Worm (Caenorhabditis elegans) whole organism, L2 larva: ENCODE data around the gene sek-6.

Experiments
- C34F6.9 ChIP-seq: fragments of 150-350 bp; optimal IDR thresholded peaks from 2 replicates; lab custom pipeline; 2014; ENCODE audit warnings: missing biosample characterization, missing genetic modification characterization
- F13H6.1 ChIP-seq: sonication (generic microtip); optimal IDR thresholded peaks from 2 replicates; lab custom pipeline; 2016; ENCODE audit warnings: missing genetic modification characterization, missing compliant biosample characterization
- R02D3.7 ChIP-seq: fragments of 150-350 bp; optimal IDR thresholded peaks from 2 replicates; lab custom pipeline; 2014; ENCODE audit warnings: missing biosample characterization, missing genetic modification characterization
- Y55F3AM.14 ChIP-seq: fragments of 200-800 bp; sonication (Bioruptor generic); optimal IDR thresholded peaks from 2 replicates; lab custom pipeline; 2018; ENCODE audit warnings: mild to moderate bottlenecking, missing genetic modification characterization, missing compliant biosample characterization
- ZK546.5 ChIP-seq: sonication (generic microtip); optimal IDR thresholded peaks from 2 replicates; lab custom pipeline; 2017; ENCODE audit warnings: missing biosample characterization, missing genetic modification characterization
- alr-1 ChIP-seq: fragments of 150-350 bp; optimal IDR thresholded peaks from 2 replicates; lab custom pipeline; 2014; ENCODE audit warnings: missing biosample characterization, missing genetic modification characterization
- ama-1 ChIP-seq: fragments of 150-350 bp; optimal IDR thresholded peaks from 2 replicates; lab custom pipeline; 2018; ENCODE audit warnings: inconsistent platforms
- blmp-1 ChIP-seq: sonication (generic microtip); optimal IDR thresholded peaks from 2 replicates; lab custom pipeline; 2017; ENCODE audit warnings: missing genetic modification characterization, mild to moderate bottlenecking, missing compliant biosample characterization, antibody characterized with exemption, moderate library complexity; ENCODE audit not compliant: insufficient read depth
- ceh-16 ChIP-seq: fragments of 150-350 bp; optimal IDR thresholded peaks from 2 replicates; lab custom pipeline; 2014; ENCODE audit warnings: missing biosample characterization, missing genetic modification characterization
- crh-2 ChIP-seq: sonication (generic microtip); optimal IDR thresholded peaks from 2 replicates; lab custom pipeline; 2017; ENCODE audit warnings: missing biosample characterization, missing genetic modification characterization
- dmd-4 ChIP-seq: sonication (generic microtip); optimal IDR thresholded peaks from 2 replicates; lab custom pipeline; 2017; ENCODE audit warnings: missing biosample characterization, missing genetic modification characterization
- elt-1 ChIP-seq: fragments of 150-350 bp; optimal IDR thresholded peaks from 2 replicates; lab custom pipeline; 2014; ENCODE audit warnings: missing biosample characterization, missing genetic modification characterization
- elt-3 ChIP-seq: sonication (generic microtip); optimal IDR thresholded peaks from 2 replicates; lab custom pipeline; 2017; ENCODE audit warnings: missing biosample characterization, missing genetic modification characterization
- fos-1 ChIP-seq: fragments of 150-350 bp; optimal IDR thresholded peaks from 2 replicates; lab custom pipeline; 2014; ENCODE audit warnings: missing biosample characterization, missing genetic modification characterization
- gmeb-1 ChIP-seq: fragments of 150-350 bp; optimal IDR thresholded peaks from 2 replicates; lab custom pipeline; 2014; ENCODE audit warnings: missing biosample characterization, missing genetic modification characterization
- lin-11 ChIP-seq: fragments of 150-350 bp; sonication (generic microtip); optimal IDR thresholded peaks from 2 replicates; lab custom pipeline; 2014; ENCODE audit warnings: missing biosample characterization, missing genetic modification characterization, inconsistent platforms, mixed read lengths
- lin-13 ChIP-seq: fragments of 150-350 bp; optimal IDR thresholded peaks from 2 replicates; lab custom pipeline; 2014; ENCODE audit warnings: missing biosample characterization, missing genetic modification reagents, missing genetic modification characterization
- lin-39 ChIP-seq: fragments of 150-350 bp; optimal IDR thresholded peaks from 2 replicates; lab custom pipeline; 2014; ENCODE audit warnings: missing biosample characterization, missing genetic modification reagents, missing genetic modification characterization
- lsy-2 ChIP-seq, 2 experiments: fragments of 150-350 bp in 1 of 2; sonication (generic microtip) in 1 of 2; optimal IDR thresholded peaks; 2 replicates each; lab custom pipeline; 2014 to 2017; ENCODE audit warnings: missing biosample characterization in 2 of 2, missing genetic modification characterization in 2 of 2
- mbf-1 ChIP-seq: sonication (generic microtip); optimal IDR thresholded peaks from 2 replicates; lab custom pipeline; 2017; ENCODE audit warnings: missing biosample characterization, missing genetic modification characterization
- mdl-1 ChIP-seq, 2 experiments: fragments of 150-350 bp in 1 of 2; sonication (generic microtip) in 1 of 2; optimal IDR thresholded peaks; 2 replicates each; lab custom pipeline; 2017; ENCODE audit warnings: missing biosample characterization in 2 of 2, missing genetic modification characterization in 2 of 2
- nhr-10 ChIP-seq: sonication (generic microtip); optimal IDR thresholded peaks from 2 replicates; lab custom pipeline; 2017; ENCODE audit warnings: missing biosample characterization, missing genetic modification characterization
- nhr-11 ChIP-seq: fragments of 150-350 bp; optimal IDR thresholded peaks from 2 replicates; lab custom pipeline; 2014; ENCODE audit warnings: missing biosample characterization, missing genetic modification characterization
- nhr-129 ChIP-seq: fragments of 150-350 bp; optimal IDR thresholded peaks from 2 replicates; lab custom pipeline; 2014; ENCODE audit warnings: missing biosample characterization, missing genetic modification characterization
- nhr-21 ChIP-seq: fragments of 150-350 bp; optimal IDR thresholded peaks from 2 replicates; lab custom pipeline; 2014; ENCODE audit warnings: missing biosample characterization, missing genetic modification characterization
- nhr-23 ChIP-seq: fragments of 150-350 bp; optimal IDR thresholded peaks from 2 replicates; lab custom pipeline; 2014; ENCODE audit warnings: missing biosample characterization, missing genetic modification reagents, missing genetic modification characterization
- nhr-237 ChIP-seq: fragments of 150-350 bp; optimal IDR thresholded peaks from 2 replicates; lab custom pipeline; 2014; ENCODE audit warnings: missing biosample characterization, missing genetic modification characterization
- nhr-25 ChIP-seq: fragments of 150-350 bp; sonication (generic microtip); optimal IDR thresholded peaks from 3 replicates; lab custom pipeline; 2014; ENCODE audit warnings: missing biosample characterization, missing genetic modification characterization
- nhr-6 ChIP-seq: fragments of 150-350 bp; optimal IDR thresholded peaks from 2 replicates; lab custom pipeline; 2014; ENCODE audit warnings: missing biosample characterization, missing genetic modification characterization
- skn-1 ChIP-seq: sonication (generic microtip); optimal IDR thresholded peaks from 2 replicates; lab custom pipeline; 2017; ENCODE audit warnings: missing biosample characterization, missing genetic modification characterization
- sma-3 ChIP-seq: sonication (generic microtip); optimal IDR thresholded peaks from 2 replicates; lab custom pipeline; 2016; ENCODE audit warnings: missing genetic modification reagents, missing genetic modification characterization, missing compliant biosample characterization
- sma-9 ChIP-seq, 2 experiments: fragments of 150-350 bp in 1 of 2; sonication (generic microtip) in 1 of 2; optimal IDR thresholded peaks; 2 replicates each; lab custom pipeline; 2014 to 2016; ENCODE audit warnings: missing genetic modification characterization in 2 of 2, mild to moderate bottlenecking in 1 of 2, missing biosample characterization in 1 of 2, missing compliant biosample characterization in 1 of 2, missing genetic modification reagents in 1 of 2, moderate library complexity in 1 of 2
- snpc-4 ChIP-seq: fragments of 150-350 bp; optimal IDR thresholded peaks from 2 replicates; lab custom pipeline; 2014; ENCODE audit warnings: missing biosample characterization, missing genetic modification characterization
- unc-39 ChIP-seq: fragments of 150-350 bp; optimal IDR thresholded peaks from 2 replicates; lab custom pipeline; 2014; ENCODE audit warnings: missing biosample characterization, missing genetic modification characterization
- unc-55 ChIP-seq: fragments of 150-350 bp; sonication (generic microtip); optimal IDR thresholded peaks from 3 replicates; lab custom pipeline; 2014; ENCODE audit warnings: missing biosample characterization, missing genetic modification reagents, missing genetic modification characterization

The sek-6 gene

DNA sequence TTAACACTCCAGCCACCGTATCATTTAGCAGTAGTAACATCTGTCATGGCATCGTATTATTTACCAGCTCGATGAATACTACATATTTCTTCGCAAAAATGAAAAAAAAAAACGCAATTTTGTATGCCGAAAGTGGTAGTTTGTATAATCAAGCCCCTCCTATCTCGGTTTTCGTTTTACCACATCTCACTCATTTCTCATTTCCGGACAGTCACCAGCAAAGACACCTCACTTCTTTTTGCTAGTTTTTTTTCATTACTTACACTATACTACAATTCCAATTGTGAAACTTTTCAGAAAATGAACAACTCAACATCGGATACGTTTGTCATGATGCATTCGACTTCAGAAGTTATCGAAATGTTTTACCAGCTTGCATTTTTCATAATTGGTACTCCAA is 18.2 kb downstream of the sek-6 start, which contains the start of gene gnrr-3:
TSS of gene gnrr-3 (plus strand) at position 301 of the 400 bp plus-strand sequence.
- TF ChIP-seq gmeb-1 (tag; lab: Kevin White, UChicago) = no peak
- no peak for TF ChIP-seq nhr-237
- no peak for TF ChIP-seq nhr-129
- no peak for TF ChIP-seq snpc-4 (tag; lab: Kevin White, UChicago)
- TF ChIP-seq nhr-10 (tag; lab: Kevin White, UChicago) = no peak
- TF ChIP-seq unc-55 (GFP tag; lab: Kevin White, UChicago) = no peak
- TF ChIP-seq sma-3 = no peak
- no peak for TF ChIP-seq F13H6.1 (tag; lab: Kevin White, UChicago)
- TF ChIP-seq ceh-16 (tag; lab: Kevin White, UChicago) = no peak
- no peak for TF ChIP-seq lin-11 (tag; lab: Kevin White, UChicago)
- no peak for TF ChIP-seq mbf-1 (tag; lab: Kevin White, UChicago)
- no peak for TF ChIP-seq unc-39
- no peak for TF ChIP-seq elt-3 (tag; lab: Kevin White, UChicago)
- TF ChIP-seq elt-1 (tag; lab: Kevin White, UChicago) = no peak

- TF ChIP-seq lsy-2 (tag; optimal IDR thresholded peaks at IDR 0.05; lab: Kevin White, UChicago) (no peak), F13H6.1 (tag; lab: Kevin White, UChicago) (peak; percentile 73), snpc-4 (tag; lab: Kevin White, UChicago) (no peak), fos-1 (peak; percentile 70), sma-9 (GFP tag; optimal IDR thresholded peaks at IDR 0.05; lab: Kevin White, UChicago) (peak; percentile 92), sma-9 (tag; optimal IDR thresholded peaks at IDR 0.05; lab: Kevin White, UChicago) (no peak), R02D3.7 (tag; lab: Kevin White, UChicago) (no peak), dmd-4 (no peak), nhr-21 (tag; lab: Kevin White, UChicago) (peak; percentile 59), C34F6.9 (tag; lab: Kevin White, UChicago) (peak; percentile 33), blmp-1 (tag; lab: Kevin White, UChicago) (peak; percentile 77), gmeb-1 (tag; lab: Kevin White, UChicago) (peak; percentile 26), alr-1 (tag; lab: Kevin White, UChicago) (no peak), nhr-25 (tag; lab: Kevin White, UChicago) (peak; percentile 72), nhr-129 (peak; percentile 47), mdl-1 (tag; optimal IDR thresholded peaks at IDR 0.05; lab: Kevin White, UChicago) (peak in 1 of 2 experiments; percentile 44), nhr-10 (tag; lab: Kevin White, UChicago) (no peak), skn-1 (tag; lab: Kevin White, UChicago) (peak; percentile 4), crh-2 (peak; percentile 76), ama-1 (lab: Kevin White, UChicago) (no peak), sma-3 (peak; percentile 88), Y55F3AM.14 (GFP tag; lab: Kevin White, UChicago) (peak; percentile 28)
These were observed 20.7 kb downstream of the sek-6 start for ce11 chrX:10051625-10052024.

- TF ChIP-seq unc-39 (no peak), skn-1 (tag; lab: Kevin White, UChicago) (no peak), C34F6.9 (tag; lab: Kevin White, UChicago) (no peak), fos-1 (peak; percentile 65), lin-39 (no peak), ama-1 (lab: Kevin White, UChicago) (peak; percentile 18), sma-9 (GFP tag; optimal IDR thresholded peaks at IDR 0.05; lab: Kevin White, UChicago) (peak; percentile 17), sma-9 (tag; optimal IDR thresholded peaks at IDR 0.05; lab: Kevin White, UChicago) (no peak), nhr-25 (tag; lab: Kevin White, UChicago) (peak; percentile 54)
These were observed 22.9 kb downstream of the sek-6 start, which contains the start of gene cbs-1 for ce11 chrX:10053742-10054409. Gene cbs-1 (plus strand): TSS chrX:10054275.

DNA sequence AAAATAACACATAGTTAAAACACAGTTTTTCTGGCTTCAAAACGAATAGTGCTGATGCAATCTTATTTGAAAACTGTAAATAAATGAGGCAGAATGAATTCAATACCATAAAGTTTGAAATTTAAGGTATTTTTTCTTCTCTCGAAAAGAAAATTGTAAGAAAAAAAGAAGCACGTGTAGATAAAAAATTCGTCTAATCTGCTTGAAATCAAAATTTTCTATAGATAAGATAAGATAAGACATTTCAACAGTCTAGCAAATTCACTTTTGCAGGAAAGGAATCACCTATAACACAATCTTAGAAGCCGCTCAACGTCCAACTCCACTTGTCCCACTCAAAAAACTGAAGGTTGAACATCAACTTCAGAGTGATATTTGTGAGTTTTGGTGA is 23.5 kb downstream of the sek-6 start:
- no peak for TF ChIP-seq lin-13 (GFP tag; lab: Kevin White, UChicago)
- TF ChIP-seq fos-1 = peak; percentile 55
- no peak for TF ChIP-seq lin-11 (tag; lab: Kevin White, UChicago)
- no peak for TF ChIP-seq nhr-25 (tag; lab: Kevin White, UChicago)
- TF ChIP-seq blmp-1 (tag; lab: Kevin White, UChicago) = peak; percentile 33

DNA sequence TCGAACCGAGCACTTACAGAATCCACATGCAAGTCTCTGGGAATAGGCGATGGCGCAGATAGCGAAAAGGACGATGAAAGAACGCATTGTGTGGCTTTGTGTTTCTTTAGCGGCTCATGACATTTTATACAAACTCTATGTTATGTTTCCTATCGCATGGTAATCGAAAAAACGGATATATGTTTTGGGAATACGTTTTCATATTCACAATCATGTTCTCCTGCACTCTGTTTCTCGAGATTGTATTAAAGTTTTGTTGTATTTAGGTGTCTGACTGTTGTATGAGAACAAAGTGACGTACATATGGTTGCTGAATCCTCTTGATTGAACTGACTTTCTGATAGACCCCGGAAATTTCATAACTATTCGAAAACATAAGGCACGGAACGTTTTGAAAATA is 27.4 kb downstream of the sek-6 start, which contains the start of gene ZC373.2:
TSS of gene ZC373.2 (minus strand) at position 101 of the 400 bp plus-strand sequence.
- TF ChIP-seq sma-9 (GFP tag; optimal IDR thresholded peaks at IDR 0.05; lab: Kevin White, UChicago) (no peak), sma-9 (tag; optimal IDR thresholded peaks at IDR 0.05; lab: Kevin White, UChicago) (no peak), nhr-6 (no peak), nhr-11 (tag; lab: Kevin White, UChicago) (no peak), dmd-4 (no peak), R02D3.7 (tag; lab: Kevin White, UChicago) (no peak), nhr-129 (no peak), nhr-23 (no peak), mdl-1 (tag; optimal IDR thresholded peaks at IDR 0.05; lab: Kevin White, UChicago) (no peak), ZK546.5 (tag; lab: Kevin White, UChicago) (no peak), C34F6.9 (tag; lab: Kevin White, UChicago) (no peak)
- TF ChIP-seq, all 48 proteins: peak for 0
